Worm (Caenorhabditis elegans): ENCODE data around the gene hst-6.

DNA sequence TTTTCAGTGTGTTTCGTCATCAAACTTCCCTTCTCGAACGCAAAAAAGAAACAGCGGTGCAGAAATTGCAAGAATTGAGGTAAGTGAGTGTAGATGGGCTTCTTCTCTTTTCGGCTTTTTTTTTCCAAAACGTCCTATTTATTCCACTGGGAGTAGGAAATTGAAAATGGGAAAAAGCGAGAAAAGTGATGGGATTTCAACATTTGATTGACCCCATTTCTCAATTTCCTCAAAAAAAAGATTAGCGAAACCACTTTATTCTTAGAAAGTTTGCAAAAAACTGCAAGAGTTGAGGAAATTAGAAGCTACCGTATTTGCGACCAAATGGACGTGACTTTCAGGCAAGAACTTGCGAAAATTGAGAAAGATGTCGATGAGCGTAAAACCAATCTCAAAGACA, 28.1 kb downstream of the hst-6 start, which contains the start of gene ags-3:
- TF ChIP-seq W03F9.2 (tag; optimal IDR thresholded peaks at IDR 0.05) (no peak), him-1 (tag; optimal IDR thresholded peaks at IDR 0.05) (no peak)

All from whole organism, L4/young adult.